Fruit fly (Drosophila melanogaster): ENCODE results near the gene CG42853.

The CG42853 gene

DNA sequence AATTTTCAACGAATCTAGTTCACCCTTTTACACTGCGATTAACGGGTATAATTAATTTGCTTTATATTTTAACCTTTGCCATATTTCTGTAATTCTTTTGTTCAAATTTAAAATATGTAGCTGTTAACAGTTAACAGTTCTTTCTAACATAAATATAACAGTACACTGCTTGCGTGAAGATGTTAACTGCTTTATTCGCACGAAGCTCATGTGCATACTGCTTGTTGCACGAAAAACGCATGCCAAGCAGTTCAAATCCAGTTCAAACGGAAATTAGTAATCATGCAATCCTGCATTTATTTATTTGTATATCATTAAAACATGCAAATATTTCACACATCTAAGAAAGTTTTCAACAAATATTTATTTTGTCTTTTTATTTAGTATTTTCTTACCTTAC is 33.8 kb downstream of the CG42853 start (continued):
- TF ChIP-seq pan (optimal IDR thresholded peaks at IDR 0.05): no peak
- TF ChIP-seq pan (GFP tag; optimal IDR thresholded peaks at IDR 0.05 in 1 of 2, IDR thresholded peaks at IDR 0.05 in 1 of 2): no peak
- no peak for TF ChIP-seq CG17912 (GFP tag; optimal IDR thresholded peaks at IDR 0.05)
- no peak for TF ChIP-seq stc (GFP tag; IDR thresholded peaks at IDR 0.05)
- TF ChIP-seq CG14441 (GFP tag; IDR thresholded peaks at IDR 0.05): no peak
- no peak for TF ChIP-seq crp (GFP tag; optimal IDR thresholded peaks at IDR 0.05)
- TF ChIP-seq E2f2 (GFP tag; IDR thresholded peaks at IDR 0.05): peak; percentile 33; the same call in 1 of the 2 replicates
- no peak for TF ChIP-seq CG3407 (GFP tag; optimal IDR thresholded peaks at IDR 0.05)
- TF ChIP-seq slp2 (GFP tag; optimal IDR thresholded peaks at IDR 0.05): no peak
- no peak for TF ChIP-seq CG9797 (GFP tag; optimal IDR thresholded peaks at IDR 0.05)
- no peak for TF ChIP-seq CG7271 (tag; optimal IDR thresholded peaks at IDR 0.05)
- 0 out of 3 replicates have a peak, but pooled peaks have one; percentile 18 for TF ChIP-seq CG17361 (GFP tag; IDR thresholded peaks at IDR 0.05)
- no peak for TF ChIP-seq CG18599 (GFP tag; optimal IDR thresholded peaks at IDR 0.05)
- TF ChIP-seq CG15696 (tag; optimal IDR thresholded peaks at IDR 0.05): peak; percentile 12
- no peak for TF ChIP-seq CG18011 (GFP tag; optimal IDR thresholded peaks at IDR 0.05)
- peak; percentile 84 for TF ChIP-seq Med (GFP tag)
- TF ChIP-seq H2.0 (GFP tag; IDR thresholded peaks at IDR 0.05): no peak
- peak; percentile 97 for TF ChIP-seq chinmo (GFP tag; IDR thresholded peaks at IDR 0.05; ENCODE audit: partially characterized antibody)
- no peak for TF ChIP-seq CG10565 (GFP tag; optimal IDR thresholded peaks at IDR 0.05)
- no peak for TF ChIP-seq ATbp (GFP tag; optimal IDR thresholded peaks at IDR 0.05)
- peak; percentile 55; the same call in 2 of the 3 replicates for TF ChIP-seq ci (GFP tag; IDR thresholded peaks at IDR 0.05)
- no peak for TF ChIP-seq CG17802 (tag; optimal IDR thresholded peaks at IDR 0.05)
- TF ChIP-seq CG9932 (GFP tag; IDR thresholded peaks at IDR 0.05): no peak
- no peak for TF ChIP-seq CG1792 (GFP tag; optimal IDR thresholded peaks at IDR 0.05)
- TF ChIP-seq Abd-B (GFP tag; optimal IDR thresholded peaks at IDR 0.05): peak; percentile 13
- TF ChIP-seq CG12155 (GFP tag; optimal IDR thresholded peaks at IDR 0.05): no peak
- no peak for TF ChIP-seq CG4282 (GFP tag; optimal IDR thresholded peaks at IDR 0.05)
- TF ChIP-seq gt (GFP tag; IDR thresholded peaks at IDR 0.05): no peak
- TF ChIP-seq D19A (tag; optimal IDR thresholded peaks at IDR 0.05): no peak
- no peak for TF ChIP-seq CG3163 (GFP tag; optimal IDR thresholded peaks at IDR 0.05)
- no peak for TF ChIP-seq Hmr (GFP tag; optimal IDR thresholded peaks at IDR 0.05)
- no peak for TF ChIP-seq Ptx1 (GFP tag; IDR thresholded peaks at IDR 0.05)
- TF ChIP-seq CG13894 (tag; optimal IDR thresholded peaks at IDR 0.05): no peak
- TF ChIP-seq pho (GFP tag; optimal IDR thresholded peaks at IDR 0.05): no peak
- TF ChIP-seq CG14710 (tag; optimal IDR thresholded peaks at IDR 0.05): peak; percentile 15
- TF ChIP-seq NC2β (GFP tag; optimal IDR thresholded peaks at IDR 0.05): no peak
- no peak for TF ChIP-seq dan (GFP tag; IDR thresholded peaks at IDR 0.05)
- peak; percentile 96 for TF ChIP-seq CG2199 (GFP tag; IDR thresholded peaks at IDR 0.05)
- TF ChIP-seq dmrt99B (tag; optimal IDR thresholded peaks at IDR 0.05): no peak
- TF ChIP-seq CG15269 (tag; optimal IDR thresholded peaks at IDR 0.05): no peak
- TF ChIP-seq en (GFP tag; optimal IDR thresholded peaks at IDR 0.05): no peak
- TF ChIP-seq sob (GFP tag; IDR thresholded peaks at IDR 0.05): peak; percentile 56
- no peak for TF ChIP-seq CG1647 (GFP tag; optimal IDR thresholded peaks at IDR 0.05)
- TF ChIP-seq Drgx (GFP tag; IDR thresholded peaks at IDR 0.05): no peak
- TF ChIP-seq Awh (GFP tag; IDR thresholded peaks at IDR 0.05): no peak
- TF ChIP-seq dm (GFP tag; optimal IDR thresholded peaks at IDR 0.05): peak; percentile 6
- no peak for TF ChIP-seq usp (GFP tag; optimal IDR thresholded peaks at IDR 0.05)
- TF ChIP-seq CG13424 (tag; optimal IDR thresholded peaks at IDR 0.05): no peak
- TF ChIP-seq CG7963 (GFP tag; IDR thresholded peaks at IDR 0.05; ENCODE audit: partially characterized antibody): no peak
- TF ChIP-seq corto (GFP tag; optimal IDR thresholded peaks at IDR 0.05): no peak
- TF ChIP-seq onecut (GFP tag; IDR thresholded peaks at IDR 0.05): no peak
- no peak for TF ChIP-seq twi (tag; optimal IDR thresholded peaks at IDR 0.05)

Measured in whole organism, embryonic.